Worm (Caenorhabditis elegans): ENCODE data around the gene utx-1.

The utx-1 gene

ce11 chrX:8554029-8554428, 2.9 kb upstream of the utx-1 start:
- TF ChIP-seq che-1 (tag; optimal IDR thresholded peaks at IDR 0.05), result no peak
- TF ChIP-seq fax-1 (tag; optimal IDR thresholded peaks at IDR 0.05), result no peak
- TF ChIP-seq syd-9 (tag; optimal IDR thresholded peaks at IDR 0.05), result no peak
- TF ChIP-seq ceh-18 (tag; optimal IDR thresholded peaks at IDR 0.05), result no peak
- TF ChIP-seq unc-42 (tag; optimal IDR thresholded peaks at IDR 0.05), result no peak
- TF ChIP-seq pha-4 (tag; optimal IDR thresholded peaks at IDR 0.05), result no peak
- no peak for TF ChIP-seq sox-4 (tag; optimal IDR thresholded peaks at IDR 0.05)
- no peak for TF ChIP-seq ceh-30 (tag; optimal IDR thresholded peaks at IDR 0.05)
- no peak for TF ChIP-seq fkh-6 (tag; optimal IDR thresholded peaks at IDR 0.05)
- TF ChIP-seq npax-4 (tag; optimal IDR thresholded peaks at IDR 0.05), result no peak
- no peak for TF ChIP-seq ceh-24 (tag; optimal IDR thresholded peaks at IDR 0.05)
- no peak for TF ChIP-seq tbx-7 (tag; optimal IDR thresholded peaks at IDR 0.05)
- no peak for TF ChIP-seq pax-1 (tag; optimal IDR thresholded peaks at IDR 0.05)
- no peak for TF ChIP-seq odd-2 (tag; optimal IDR thresholded peaks at IDR 0.05)
- TF ChIP-seq unc-86 (tag; optimal IDR thresholded peaks at IDR 0.05), result no peak
- no peak for TF ChIP-seq dmd-4 (tag; optimal IDR thresholded peaks at IDR 0.05; ENCODE audit: borderline replicate concordance)
- TF ChIP-seq madf-2 (tag; optimal IDR thresholded peaks at IDR 0.05), result no peak
- no peak for TF ChIP-seq ztf-16 (tag; optimal IDR thresholded peaks at IDR 0.05)
- no peak for TF ChIP-seq pros-1 (tag; optimal IDR thresholded peaks at IDR 0.05)
- no peak for TF ChIP-seq ahr-1 (tag; optimal IDR thresholded peaks at IDR 0.05)

- TF ChIP-seq zip-5 (tag; optimal IDR thresholded peaks at IDR 0.05) (no peak), fax-1 (tag; optimal IDR thresholded peaks at IDR 0.05) (no peak), C08G9.2 (tag; optimal IDR thresholded peaks at IDR 0.05) (no peak), ahr-1 (tag; optimal IDR thresholded peaks at IDR 0.05) (no peak), eyg-1 (tag; optimal IDR thresholded peaks at IDR 0.05) (no peak), ceh-45 (GFP tag; IDR thresholded peaks at IDR 0.05) (no peak), lin-11 (tag; optimal IDR thresholded peaks at IDR 0.05) (no peak), unc-3 (GFP tag; conservative IDR thresholded peaks at IDR 0.05) (no peak), unc-3 (tag; optimal IDR thresholded peaks at IDR 0.05) (no peak), ceh-2 (tag; optimal IDR thresholded peaks at IDR 0.05) (no peak), pat-9 (tag; optimal IDR thresholded peaks at IDR 0.05) (no peak)
These were observed 5.6 kb downstream of the utx-1 start for ce11 chrX:8562586-8562985.

- TF ChIP-seq eyg-1 (tag; optimal IDR thresholded peaks at IDR 0.05) (no peak), hlh-15 (tag; optimal IDR thresholded peaks at IDR 0.05) (no peak), ztf-16 (tag; optimal IDR thresholded peaks at IDR 0.05) (no peak), ceh-14 (tag; optimal IDR thresholded peaks at IDR 0.05) (no peak), ceh-34 (tag; optimal IDR thresholded peaks at IDR 0.05) (no peak), elt-4 (tag; optimal IDR thresholded peaks at IDR 0.05) (no peak), F13H6.1 (tag; optimal IDR thresholded peaks at IDR 0.05) (no peak), ceh-48 (tag; optimal IDR thresholded peaks at IDR 0.05) (no peak), elt-2 (tag; optimal IDR thresholded peaks at IDR 0.05) (no peak), madf-2 (tag; optimal IDR thresholded peaks at IDR 0.05) (no peak), pha-4 (tag; optimal IDR thresholded peaks at IDR 0.05) (no peak), dmd-4 (tag; optimal IDR thresholded peaks at IDR 0.05; ENCODE audit: borderline replicate concordance) (no peak), mec-3 (tag; optimal IDR thresholded peaks at IDR 0.05; ENCODE audit: borderline replicate concordance) (no peak), ets-4 (tag; optimal IDR thresholded peaks at IDR 0.05) (no peak), hlh-13 (GFP tag; optimal IDR thresholded peaks at IDR 0.05) (no peak), K02D7.2 (tag; optimal IDR thresholded peaks at IDR 0.05) (no peak), tbx-7 (tag; optimal IDR thresholded peaks at IDR 0.05) (no peak)
These were observed 6.9 kb downstream of the utx-1 start for ce11 chrX:8563663-8564450.
